Fruit fly (Drosophila melanogaster): ENCODE data around the gene CG9269.

CG9269 gene

DNA sequence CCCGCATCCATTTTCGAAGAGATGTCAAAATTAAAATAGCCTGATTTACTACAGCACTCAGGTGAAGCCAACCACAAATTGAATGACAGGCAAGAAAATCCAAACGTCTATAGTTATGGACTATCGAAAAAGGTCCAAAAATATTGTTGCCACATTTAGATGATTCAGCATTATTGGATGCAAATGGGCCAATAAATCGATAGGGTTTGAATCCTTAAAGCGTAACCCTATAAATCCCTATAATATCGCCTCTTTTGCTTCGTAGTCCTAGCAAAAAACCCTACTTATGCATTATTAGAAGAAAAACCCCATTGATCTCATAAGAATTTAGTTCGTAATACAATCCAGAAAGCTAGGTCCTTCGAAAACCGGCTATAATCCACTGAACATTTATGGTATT, 40.6 kb downstream of the CG9269 start, which contains the start of gene Rbp4:
Gene Rbp4 (minus strand): TSS at position 101 of the 400 bp plus-strand sequence.
- TF ChIP-seq CG8478 (optimal IDR thresholded peaks at IDR 0.05): no peak
- no peak for TF ChIP-seq CTCF (optimal IDR thresholded peaks at IDR 0.05)

DNA sequence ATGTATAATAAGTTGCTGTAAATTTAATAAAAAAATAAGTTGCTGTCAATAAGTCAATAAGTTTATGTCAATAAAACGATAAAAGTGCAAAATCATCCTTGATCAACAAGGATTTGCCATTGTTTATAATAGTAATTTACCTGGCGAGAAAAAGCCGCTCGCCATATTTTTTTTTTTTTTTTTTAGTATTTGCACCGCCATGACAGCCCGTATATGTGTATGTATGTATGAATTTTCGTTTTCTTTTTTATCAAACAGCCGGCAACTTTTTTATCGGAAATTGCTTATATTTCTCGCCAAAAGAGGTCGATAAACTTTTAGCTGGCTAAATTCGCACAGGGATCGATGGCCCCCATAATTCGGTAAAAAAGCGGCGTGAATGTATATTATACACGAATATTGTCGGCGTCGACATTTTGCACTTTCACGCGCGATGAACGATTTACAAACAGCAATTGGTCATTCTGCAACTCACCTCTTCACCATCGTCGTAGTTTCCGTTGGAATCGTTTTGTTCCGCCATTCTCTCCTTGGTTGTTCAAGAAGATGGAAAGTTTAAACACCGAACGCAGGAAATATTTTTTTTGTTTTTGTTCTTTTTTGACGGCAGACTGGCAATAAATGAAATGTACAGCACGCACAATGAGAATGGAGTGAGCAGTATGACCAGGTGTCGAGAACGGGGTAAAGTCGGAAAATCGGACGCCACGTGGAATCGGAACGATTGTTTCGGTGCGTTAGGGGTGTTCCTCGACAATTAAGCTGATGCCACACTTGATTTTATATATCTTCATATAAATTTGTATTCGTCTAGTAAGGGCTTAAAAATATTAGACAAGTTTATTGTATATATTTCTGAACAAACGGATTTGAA, 44.4 kb downstream of the CG9269 start, which contains the start of gene Hrb87F:
Gene Hrb87F (minus strand): TSS at position 667 of the 874 bp plus-strand sequence.
- TF ChIP-seq CTCF (optimal IDR thresholded peaks at IDR 0.05): no peak
- TF ChIP-seq CG8478 (optimal IDR thresholded peaks at IDR 0.05): no peak

dm6 chr3R:13660924-13661659, 45.4 kb downstream of the CG9269 start, which contains the start of gene B52:
Gene B52 (plus strand): TSS chr3R:13661311.
- no peak for TF ChIP-seq CG8478 (optimal IDR thresholded peaks at IDR 0.05)
- TF ChIP-seq CTCF (optimal IDR thresholded peaks at IDR 0.05): peak in 1 of 2 experiments; percentile 11

DNA sequence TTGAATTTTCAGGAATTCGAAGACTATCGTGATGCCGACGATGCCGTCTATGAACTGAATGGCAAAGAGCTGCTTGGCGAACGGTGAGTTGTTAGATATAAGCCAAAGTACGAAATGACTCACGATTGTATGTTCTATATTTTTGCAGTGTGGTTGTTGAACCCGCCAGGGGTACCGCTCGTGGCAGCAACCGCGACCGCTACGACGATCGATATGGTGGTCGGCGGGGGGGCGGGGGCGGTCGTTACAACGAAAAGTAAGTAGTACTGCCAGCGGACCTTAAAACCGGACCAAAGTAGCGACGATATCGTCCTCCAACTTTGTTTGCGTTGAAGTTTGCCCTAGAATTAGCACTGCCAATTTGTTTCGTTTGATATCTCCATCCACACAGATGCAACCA, 46.4 kb downstream of the CG9269 start:
- no peak for TF ChIP-seq CTCF (optimal IDR thresholded peaks at IDR 0.05)
- no peak for TF ChIP-seq CG8478 (optimal IDR thresholded peaks at IDR 0.05)

dm6 chr3R:13665992-13666391, 50.3 kb downstream of the CG9269 start:
- no peak for TF ChIP-seq CG8478 (optimal IDR thresholded peaks at IDR 0.05)
- no peak for TF ChIP-seq CTCF (optimal IDR thresholded peaks at IDR 0.05)

Measured in S2 (cell line).